Worm (Caenorhabditis elegans) whole organism, mixed stage, embryonic: ENCODE results near the gene hsp-3.

Experiments
- lsy-2 ChIP-seq: fragments of 150-350 bp; optimal IDR thresholded peaks from 2 replicates; lab custom pipeline; 2014; ENCODE audit warnings: missing biosample characterization, missing genetic modification characterization
- mls-2 ChIP-seq: sonication (generic microtip); optimal IDR thresholded peaks from 2 replicates; lab custom pipeline; 2016; ENCODE audit warnings: mild to moderate bottlenecking, missing genetic modification characterization, moderate library complexity, missing compliant biosample characterization
- nhr-28 ChIP-seq: fragments of 150-350 bp; optimal IDR thresholded peaks from 2 replicates; lab custom pipeline; 2014; ENCODE audit warnings: missing biosample characterization, missing genetic modification characterization
- ztf-11 ChIP-seq: fragments of 150-350 bp; optimal IDR thresholded peaks from 2 replicates; lab custom pipeline; 2014; ENCODE audit warnings: missing biosample characterization, missing genetic modification characterization

DNA sequence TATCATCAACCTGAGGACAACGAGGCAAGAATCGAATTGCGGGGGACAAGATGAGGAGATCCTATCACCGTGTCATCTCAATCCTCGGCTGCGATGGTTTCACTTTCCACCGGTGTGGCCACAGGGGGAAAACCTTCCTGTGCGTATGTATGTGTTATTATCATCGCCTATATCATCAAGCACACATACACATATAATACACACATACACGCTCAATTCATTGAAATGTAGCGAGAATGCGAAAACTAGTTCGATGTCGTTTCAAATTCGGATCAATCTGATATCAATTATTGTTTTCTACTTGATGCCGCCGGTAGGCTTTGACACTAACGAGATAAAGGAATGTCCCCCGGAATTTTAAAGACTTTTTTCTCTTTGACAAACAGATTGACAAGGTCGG is 41.1 kb downstream of the hsp-3 start:
- no peak for TF ChIP-seq nhr-28 (tag; lab: Kevin White, UChicago)
- TF ChIP-seq mls-2 (tag; lab: Kevin White, UChicago), result no peak
- TF ChIP-seq ztf-11, result no peak
- TF ChIP-seq lsy-2 (tag; lab: Kevin White, UChicago), result no peak
